Fruit fly (Drosophila melanogaster) whole organism, embryonic: Measurements from ENCODE around the gene CG33278.

Source experiments
- Blimp-1 ChIP-seq: fragments of 200-800 bp; sonication (Bioruptor generic); optimal IDR thresholded peaks from 3 replicates; lab custom pipeline; 2018; ENCODE audit warnings: missing biosample characterization, missing genetic modification characterization, mild to moderate bottlenecking, moderate library complexity, missing genetic modification reagents
- CG12744 ChIP-seq: fragments of 200-800 bp; sonication (Bioruptor generic); optimal IDR thresholded peaks from 2 replicates; lab custom pipeline; 2016; ENCODE audit warnings: missing biosample characterization, missing genetic modification characterization
- CG17359 ChIP-seq: fragments of 200-800 bp; sonication (Bioruptor generic); optimal IDR thresholded peaks from 3 replicates; lab custom pipeline; 2018; ENCODE audit warnings: missing biosample characterization, mild to moderate bottlenecking, missing genetic modification characterization, moderate library complexity
- CG17385 ChIP-seq: fragments of 200-800 bp; sonication (Bioruptor generic); optimal IDR thresholded peaks from 3 replicates; lab custom pipeline; 2018; ENCODE audit warnings: missing biosample characterization, mild to moderate bottlenecking, missing genetic modification characterization
- CG3163 ChIP-seq: fragments of 200-800 bp; sonication (Bioruptor generic); optimal IDR thresholded peaks from 3 replicates; lab custom pipeline; 2016; ENCODE audit warnings: missing biosample characterization, missing genetic modification characterization
- CG9437 ChIP-seq: fragments of 200-800 bp; sonication (Bioruptor generic); optimal IDR thresholded peaks from 2 replicates; lab custom pipeline; 2018; ENCODE audit warnings: missing biosample characterization, mild to moderate bottlenecking, missing genetic modification characterization
- NfI ChIP-seq: fragments of 200-800 bp; sonication (Bioruptor generic); optimal IDR thresholded peaks from 3 replicates; lab custom pipeline; 2018; ENCODE audit warnings: missing biosample characterization, mild to moderate bottlenecking, missing genetic modification characterization, moderate library complexity
- grn ChIP-seq: fragments of 200-800 bp; sonication (Bioruptor generic); optimal IDR thresholded peaks from 3 replicates; lab custom pipeline; 2017; ENCODE audit warnings: missing biosample characterization, missing genetic modification characterization
- h ChIP-seq: fragments of >200 bp; optimal IDR thresholded peaks from 2 replicates; lab custom pipeline; 2017
- maf-S ChIP-seq: fragments of 200-800 bp; sonication (Bioruptor generic); optimal IDR thresholded peaks from 2 replicates; lab custom pipeline; 2016; ENCODE audit warnings: missing biosample characterization, missing genetic modification characterization
- slou ChIP-seq: fragments of 200-800 bp; sonication (Bioruptor generic); optimal IDR thresholded peaks from 3 replicates; lab custom pipeline; 2016; ENCODE audit warnings: missing biosample characterization, missing genetic modification characterization

- TF ChIP-seq grn (GFP tag; lab: Kevin White, UChicago), result no peak
- no peak for TF ChIP-seq CG12744 (GFP tag; lab: Kevin White, UChicago)
- TF ChIP-seq CG9437 (GFP tag; lab: Kevin White, UChicago), result no peak
- no peak for TF ChIP-seq CG3163 (GFP tag; lab: Kevin White, UChicago)
- no peak for TF ChIP-seq CG17385 (GFP tag; lab: Kevin White, UChicago)
- no peak for TF ChIP-seq NfI (GFP tag; lab: Kevin White, UChicago)
- no peak for TF ChIP-seq CG17359 (tag; lab: Kevin White, UChicago)
- TF ChIP-seq h (lab: Kevin White, UChicago), result no peak
- no peak for TF ChIP-seq maf-S (GFP tag; lab: Kevin White, UChicago)
- no peak for TF ChIP-seq Blimp-1 (GFP tag; lab: Kevin White, UChicago)
- TF ChIP-seq slou, result no peak
Observed at dm6 chr3L:7422578-7422977, 28.1 kb upstream of the CG33278 start.
